Fruit fly (Drosophila melanogaster): Measurements from ENCODE around the gene SdhD.

The SdhD gene

DNA sequence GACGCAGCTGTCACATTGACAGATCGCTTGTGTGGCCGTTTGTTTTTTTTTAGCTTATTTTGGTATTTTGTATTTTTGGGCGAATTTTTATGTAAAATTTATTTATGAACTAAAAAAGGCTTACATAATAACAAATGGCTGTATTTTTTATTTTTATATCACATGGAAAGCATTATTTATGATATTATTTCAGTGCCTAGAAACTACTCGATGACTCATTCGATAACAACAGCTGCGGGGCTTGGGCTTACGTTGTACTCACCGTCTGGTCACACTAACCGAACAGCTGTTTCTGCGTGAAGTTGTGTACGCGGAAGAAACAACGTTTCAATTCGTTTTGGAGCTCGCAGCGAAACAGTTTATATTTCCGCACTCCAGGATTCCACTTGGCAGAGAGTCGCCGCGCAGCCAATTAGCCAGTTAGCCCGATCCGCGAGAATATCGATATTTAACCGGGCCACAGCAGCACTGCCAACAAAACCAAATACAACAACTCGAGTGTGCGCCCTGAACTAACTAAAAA is 27.3 kb downstream of the SdhD start, which contains the start of the genes Hmgcr and Rpn9 (continued):
- TF ChIP-seq pita (GFP tag; optimal IDR thresholded peaks at IDR 0.05) (no peak), bbx (GFP tag; IDR thresholded peaks at IDR 0.05; ENCODE audit: partially characterized antibody) (peak; percentile 67; the same call in 1 of the 2 replicates), Deaf1 (tag; optimal IDR thresholded peaks at IDR 0.05) (no peak), Dad (GFP tag; optimal IDR thresholded peaks at IDR 0.05) (no peak), Blimp-1 (GFP tag; optimal IDR thresholded peaks at IDR 0.05) (peak; percentile 11), HLH3B (GFP tag; IDR thresholded peaks at IDR 0.05) (no peak), CG12299 (tag; optimal IDR thresholded peaks at IDR 0.05) (peak; percentile 52), CG14050 (GFP tag; IDR thresholded peaks at IDR 0.05) (no peak), CG13424 (tag; optimal IDR thresholded peaks at IDR 0.05) (peak; percentile 28), CG2712 (tag; optimal IDR thresholded peaks at IDR 0.05) (peak; percentile 61), ssp (GFP tag; IDR thresholded peaks at IDR 0.05) (no peak), br (optimal IDR thresholded peaks at IDR 0.05) (no peak), stwl (tag; optimal IDR thresholded peaks at IDR 0.05) (peak; percentile 95), CG3281 (GFP tag; optimal IDR thresholded peaks at IDR 0.05) (peak; percentile 2), bsh (GFP tag; optimal IDR thresholded peaks at IDR 0.05) (no peak), kay (GFP tag; optimal IDR thresholded peaks at IDR 0.05) (peak; percentile 35), Xbp1 (GFP tag; optimal IDR thresholded peaks at IDR 0.05) (peak; percentile 12), Adf1 (GFP tag; IDR thresholded peaks at IDR 0.05) (peak; percentile 44; the same call in 1 of the 2 replicates), CG30020 (tag; optimal IDR thresholded peaks at IDR 0.05) (peak; percentile 20), vfl (GFP tag; optimal IDR thresholded peaks at IDR 0.05) (no peak), dysf (GFP tag; IDR thresholded peaks at IDR 0.05) (no peak), CG32767 (GFP tag; IDR thresholded peaks at IDR 0.05) (no peak), Trl (optimal IDR thresholded peaks at IDR 0.05) (no peak), Trl (GFP tag; optimal IDR thresholded peaks at IDR 0.05) (no peak), CG34376 (GFP tag; optimal IDR thresholded peaks at IDR 0.05) (peak; percentile 21), CG5180 (GFP tag; optimal IDR thresholded peaks at IDR 0.05) (no peak), Atf3 (GFP tag; optimal IDR thresholded peaks at IDR 0.05) (no peak)

DNA sequence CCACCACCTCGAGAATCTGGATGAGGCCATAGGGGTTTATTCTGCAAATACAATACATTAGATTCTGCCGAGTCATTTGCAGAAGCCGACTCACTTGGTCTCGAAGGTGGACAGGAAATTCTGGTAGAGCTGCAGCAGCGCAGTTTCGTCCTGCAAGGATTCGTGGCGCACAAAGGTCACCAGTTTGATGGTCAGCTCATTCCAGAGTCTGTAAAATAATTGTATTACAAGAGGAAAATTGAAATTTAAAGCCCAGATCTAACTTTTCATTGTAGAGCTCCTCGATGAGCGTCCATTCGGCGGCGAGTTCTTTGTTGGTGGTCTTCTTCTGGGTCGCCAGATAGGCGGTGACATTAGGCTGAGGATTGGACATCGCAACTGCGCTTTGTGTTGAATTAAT is 27.9 kb downstream of the SdhD start:
- TF ChIP-seq jigr1 (GFP tag; IDR thresholded peaks at IDR 0.05) (no peak), schlank (tag; optimal IDR thresholded peaks at IDR 0.05) (no peak), abd-A (tag; optimal IDR thresholded peaks at IDR 0.05) (no peak), Ssrp (tag; optimal IDR thresholded peaks at IDR 0.05) (no peak), CG43689 (GFP tag; IDR thresholded peaks at IDR 0.05) (no peak), Gsc (GFP tag; IDR thresholded peaks at IDR 0.05) (no peak), CG11247 (GFP tag; IDR thresholded peaks at IDR 0.05) (no peak), Pdp1 (GFP tag; optimal IDR thresholded peaks at IDR 0.05) (no peak), br (optimal IDR thresholded peaks at IDR 0.05) (no peak), phol (tag; optimal IDR thresholded peaks at IDR 0.05) (no peak), esg (GFP tag; conservative IDR thresholded peaks at IDR 0.05) (no peak), CG33557 (GFP tag; optimal IDR thresholded peaks at IDR 0.05) (no peak), bcd (GFP tag; optimal IDR thresholded peaks at IDR 0.05) (no peak), Myb (GFP tag; optimal IDR thresholded peaks at IDR 0.05) (no peak), CG16863 (GFP tag; optimal IDR thresholded peaks at IDR 0.05) (no peak), gsb-n (tag; optimal IDR thresholded peaks at IDR 0.05) (no peak), jumu (GFP tag; optimal IDR thresholded peaks at IDR 0.05) (no peak), CG4282 (GFP tag; optimal IDR thresholded peaks at IDR 0.05) (no peak)

Data from whole organism, embryonic.